Fruit fly (Drosophila melanogaster) whole organism, embryonic: Measurements from ENCODE around the gene CG10467.

Source experiments
- Aef1 ChIP-seq: fragments of 200-800 bp; sonication (Bioruptor generic); IDR thresholded peaks from 3 replicates; pipeline ENCODE4 v1.3.6; 2022; ENCODE audit warnings: missing biosample characterization, missing genetic modification characterization
- Atf6 ChIP-seq: fragments of 200-800 bp; sonication (Bioruptor generic); IDR thresholded peaks from 2 replicates; pipeline ENCODE4 v1.3.6; 2022; ENCODE audit warnings: missing biosample characterization, missing genetic modification characterization
- Blimp-1 ChIP-seq: fragments of 200-800 bp; sonication (Bioruptor generic); optimal IDR thresholded peaks from 3 replicates; lab custom pipeline; 2018; ENCODE audit warnings: missing biosample characterization, missing genetic modification characterization, mild to moderate bottlenecking, moderate library complexity, missing genetic modification reagents
- CG10209 ChIP-seq: fragments of 200-800 bp; sonication (Bioruptor generic); optimal IDR thresholded peaks from 3 replicates; lab custom pipeline; 2017; ENCODE audit warnings: missing biosample characterization, mild to moderate bottlenecking, missing genetic modification characterization, missing genetic modification reagents
- CG10321 ChIP-seq: fragments of 200-800 bp; sonication (Bioruptor generic); IDR thresholded peaks from 2 replicates; pipeline ENCODE4 v1.3.6; 2022; ENCODE audit warnings: missing biosample characterization, missing genetic modification characterization
- CG10366 ChIP-seq: fragments of 200-800 bp; sonication (Bioruptor generic); IDR thresholded peaks from 2 replicates; pipeline ENCODE4 v1.3.6; 2022; ENCODE audit warnings: missing biosample characterization, missing genetic modification characterization
- CG10543 ChIP-seq: fragments of 200-800 bp; sonication (Bioruptor generic); optimal IDR thresholded peaks from 3 replicates; lab custom pipeline; 2017; ENCODE audit warnings: missing biosample characterization, mild to moderate bottlenecking, missing genetic modification characterization, moderate library complexity
- CG10654 ChIP-seq: fragments of 200-800 bp; sonication (Bioruptor generic); optimal IDR thresholded peaks from 2 replicates; lab custom pipeline; 2016; ENCODE audit warnings: missing biosample characterization, missing genetic modification characterization
- CG11085 ChIP-seq: fragments of 200-800 bp; sonication (Bioruptor generic); IDR thresholded peaks from 2 replicates; pipeline ENCODE4 v1.3.6; 2022; ENCODE audit warnings: missing biosample characterization, missing genetic modification characterization
- CG11504 ChIP-seq: fragments of 200-800 bp; sonication (Bioruptor generic); optimal IDR thresholded peaks from 3 replicates; lab custom pipeline; 2019; ENCODE audit warnings: missing biosample characterization, mild to moderate bottlenecking, missing genetic modification characterization, moderate library complexity
- CG11723 ChIP-seq: fragments of 200-800 bp; sonication (Bioruptor generic); optimal IDR thresholded peaks from 2 replicates; lab custom pipeline; 2017; ENCODE audit warnings: missing biosample characterization, mild to moderate bottlenecking, missing genetic modification characterization
- CG12155 ChIP-seq: fragments of 200-800 bp; sonication (Bioruptor generic); optimal IDR thresholded peaks from 3 replicates; lab custom pipeline; 2016; ENCODE audit warnings: missing biosample characterization, missing genetic modification characterization
- CG1602 ChIP-seq: fragments of 200-800 bp; sonication (Bioruptor generic); optimal IDR thresholded peaks from 3 replicates; lab custom pipeline; 2016; ENCODE audit warnings: missing biosample characterization, missing genetic modification characterization
- CG1603 ChIP-seq: fragments of 200-800 bp; sonication (Bioruptor generic); optimal IDR thresholded peaks from 2 replicates; lab custom pipeline; 2019; ENCODE audit warnings: missing biosample characterization, mild to moderate bottlenecking, missing genetic modification characterization, moderate library complexity
- CG2120 ChIP-seq: fragments of 200-800 bp; sonication (Bioruptor generic); optimal IDR thresholded peaks from 3 replicates; lab custom pipeline; 2016; ENCODE audit warnings: missing biosample characterization, missing genetic modification characterization
- CG31441 ChIP-seq: fragments of 200-800 bp; sonication (Bioruptor generic); IDR thresholded peaks from 2 replicates; pipeline ENCODE4 v1.3.6; 2022; ENCODE audit warnings: missing biosample characterization, missing genetic modification characterization
- CG3163 ChIP-seq: fragments of 200-800 bp; sonication (Bioruptor generic); optimal IDR thresholded peaks from 3 replicates; lab custom pipeline; 2016; ENCODE audit warnings: missing biosample characterization, missing genetic modification characterization
- CG4360 ChIP-seq: fragments of 200-800 bp; sonication (Bioruptor generic); IDR thresholded peaks from 2 replicates; pipeline ENCODE4 v1.3.6; 2022; ENCODE audit warnings: missing biosample characterization, missing genetic modification characterization
- CG4424 ChIP-seq: fragments of 200-800 bp; sonication (Bioruptor generic); optimal IDR thresholded peaks from 3 replicates; lab custom pipeline; 2016; ENCODE audit warnings: missing biosample characterization, missing genetic modification characterization
- CG4617 ChIP-seq: fragments of 200-800 bp; sonication (Bioruptor generic); optimal IDR thresholded peaks from 3 replicates; lab custom pipeline; 2016; ENCODE audit warnings: missing biosample characterization, missing genetic modification characterization, borderline replicate concordance
- CG6272 ChIP-seq: fragments of 200-800 bp; sonication (Bioruptor generic); IDR thresholded peaks from 2 replicates; pipeline ENCODE4 v1.3.6; 2022; ENCODE audit warnings: missing biosample characterization, missing genetic modification characterization
- CG7271 ChIP-seq: fragments of 200-800 bp; sonication (Bioruptor generic); optimal IDR thresholded peaks from 2 replicates; lab custom pipeline; 2018; ENCODE audit warnings: missing biosample characterization, mild to moderate bottlenecking, missing genetic modification characterization, moderate library complexity
- CG8089 ChIP-seq: fragments of 200-800 bp; sonication (Bioruptor generic); optimal IDR thresholded peaks from 3 replicates; lab custom pipeline; 2016; ENCODE audit warnings: missing biosample characterization, missing genetic modification characterization
- CTCF ChIP-seq: fragments of 200-800 bp; sonication (Bioruptor generic); optimal IDR thresholded peaks from 2 replicates; lab custom pipeline; 2017; ENCODE audit warnings: missing biosample characterization, mild to moderate bottlenecking, missing genetic modification characterization, moderate library complexity
- CrebB ChIP-seq: fragments of 200-800 bp; sonication (Bioruptor generic); optimal IDR thresholded peaks from 3 replicates; lab custom pipeline; 2018; ENCODE audit warnings: missing biosample characterization, mild to moderate bottlenecking, missing genetic modification characterization
- Ets65A ChIP-seq: fragments of 200-800 bp; sonication (Bioruptor generic); peaks from one replicate; lab custom pipeline; 2016; ENCODE audit warnings: missing biosample characterization, missing genetic modification characterization
- Kr ChIP-seq: fragments of 200-800 bp; sonication (Bioruptor generic); optimal IDR thresholded peaks from 2 replicates; lab custom pipeline; 2017; ENCODE audit warnings: missing biosample characterization, mild to moderate bottlenecking, missing genetic modification characterization
- MTF-1 ChIP-seq: fragments of 200-800 bp; sonication (Bioruptor generic); optimal IDR thresholded peaks from 2 replicates; lab custom pipeline; 2018; ENCODE audit warnings: missing biosample characterization, mild to moderate bottlenecking, missing genetic modification characterization, borderline replicate concordance
- Meics ChIP-seq: fragments of 200-800 bp; sonication (Bioruptor generic); optimal IDR thresholded peaks from 2 replicates; lab custom pipeline; 2017; ENCODE audit warnings: missing biosample characterization, mild to moderate bottlenecking, missing genetic modification characterization
- Rx ChIP-seq: fragments of 200-800 bp; sonication (Bioruptor generic); IDR thresholded peaks from 2 replicates; pipeline ENCODE4 v1.3.6; 2022; ENCODE audit warnings: missing biosample characterization, missing genetic modification characterization
- Sry-δ ChIP-seq: fragments of 200-800 bp; sonication (Bioruptor generic); optimal IDR thresholded peaks from 2 replicates; lab custom pipeline; 2016; ENCODE audit warnings: missing biosample characterization, missing genetic modification characterization
- Tbp ChIP-seq: fragments of >200 bp; optimal IDR thresholded peaks from 2 replicates; lab custom pipeline; 2018; ENCODE audit warnings: missing biosample characterization, missing genetic modification characterization
- al ChIP-seq: fragments of 200-800 bp; sonication (Bioruptor generic); IDR thresholded peaks from 2 replicates; pipeline ENCODE4 v1.3.6; 2022; ENCODE audit warnings: missing biosample characterization, missing genetic modification characterization
- ato ChIP-seq: fragments of 200-800 bp; sonication (Bioruptor generic); IDR thresholded peaks from 2 replicates; pipeline ENCODE4 v1.3.6; 2022; ENCODE audit warnings: missing biosample characterization, missing genetic modification characterization; ENCODE audit not compliant: partially characterized antibody
- caup ChIP-seq: fragments of 200-800 bp; sonication (Bioruptor generic); optimal IDR thresholded peaks from 3 replicates; lab custom pipeline; 2017; ENCODE audit warnings: missing biosample characterization, mild to moderate bottlenecking, missing genetic modification characterization, moderate library complexity; ENCODE audit not compliant: severe bottlenecking
- ci ChIP-seq: fragments of 200-800 bp; sonication (Bioruptor generic); IDR thresholded peaks from 3 replicates; pipeline ENCODE4 v1.3.6; 2022; ENCODE audit warnings: missing biosample characterization, missing genetic modification characterization
- corto ChIP-seq: fragments of 200-800 bp; sonication (Bioruptor generic); optimal IDR thresholded peaks from 2 replicates; lab custom pipeline; 2016; ENCODE audit warnings: missing biosample characterization, mild to moderate bottlenecking, missing genetic modification characterization, moderate library complexity
- crol ChIP-seq: fragments of 200-800 bp; sonication (Bioruptor generic); IDR thresholded peaks from 2 replicates; pipeline ENCODE4 v1.3.6; 2022; ENCODE audit warnings: missing biosample characterization, missing genetic modification characterization
- da ChIP-seq: fragments of 200-800 bp; sonication (Bioruptor generic); optimal IDR thresholded peaks from 2 replicates; lab custom pipeline; 2016; ENCODE audit warnings: missing biosample characterization, missing genetic modification characterization
- dan ChIP-seq: fragments of 200-800 bp; sonication (Bioruptor generic); IDR thresholded peaks from 2 replicates; pipeline ENCODE4 v1.3.6; 2022; ENCODE audit warnings: missing biosample characterization, missing genetic modification characterization
- en ChIP-seq: fragments of 200-800 bp; sonication (Bioruptor generic); optimal IDR thresholded peaks from 2 replicates; lab custom pipeline; 2016; ENCODE audit warnings: missing biosample characterization, missing genetic modification characterization
- ewg ChIP-seq: fragments of 200-800 bp; sonication (Bioruptor generic); optimal IDR thresholded peaks from 3 replicates; lab custom pipeline; 2017; ENCODE audit warnings: mild to moderate bottlenecking, missing biosample characterization, missing genetic modification reagents, missing genetic modification characterization
- schlank ChIP-seq: fragments of 200-800 bp; sonication (Bioruptor generic); optimal IDR thresholded peaks from 2 replicates; lab custom pipeline; 2018; ENCODE audit warnings: missing biosample characterization, mild to moderate bottlenecking, missing genetic modification characterization
- seq ChIP-seq: fragments of 200-800 bp; sonication (Bioruptor generic); IDR thresholded peaks from 2 replicates; pipeline ENCODE4 v1.3.6; 2022; ENCODE audit warnings: missing biosample characterization, missing genetic modification characterization
- sima ChIP-seq: fragments of 200-800 bp; sonication (Bioruptor generic); optimal IDR thresholded peaks from 2 replicates; lab custom pipeline; 2016; ENCODE audit warnings: missing biosample characterization, missing genetic modification characterization
- slp2 ChIP-seq: fragments of 200-800 bp; sonication (Bioruptor generic); optimal IDR thresholded peaks from 2 replicates; lab custom pipeline; 2016; ENCODE audit warnings: missing biosample characterization, missing genetic modification characterization
- sna ChIP-seq: fragments of 200-800 bp; sonication (Bioruptor generic); IDR thresholded peaks from 2 replicates; pipeline ENCODE4 v1.3.6; 2022; ENCODE audit warnings: missing biosample characterization, missing genetic modification characterization; ENCODE audit not compliant: partially characterized antibody
- ttk ChIP-seq: fragments of 200-800 bp; sonication (Bioruptor generic); IDR thresholded peaks from 2 replicates; pipeline ENCODE4 v2.1.2; 2022; ENCODE audit warnings: missing biosample characterization, missing genetic modification characterization
- yki ChIP-seq: fragments of >200 bp; optimal IDR thresholded peaks from 3 replicates; lab custom pipeline; 2018
- zf30C ChIP-seq: fragments of 200-800 bp; sonication (Bioruptor generic); optimal IDR thresholded peaks from 3 replicates; lab custom pipeline; 2018; ENCODE audit warnings: missing biosample characterization, mild to moderate bottlenecking, missing genetic modification characterization

The CG10467 gene

DNA sequence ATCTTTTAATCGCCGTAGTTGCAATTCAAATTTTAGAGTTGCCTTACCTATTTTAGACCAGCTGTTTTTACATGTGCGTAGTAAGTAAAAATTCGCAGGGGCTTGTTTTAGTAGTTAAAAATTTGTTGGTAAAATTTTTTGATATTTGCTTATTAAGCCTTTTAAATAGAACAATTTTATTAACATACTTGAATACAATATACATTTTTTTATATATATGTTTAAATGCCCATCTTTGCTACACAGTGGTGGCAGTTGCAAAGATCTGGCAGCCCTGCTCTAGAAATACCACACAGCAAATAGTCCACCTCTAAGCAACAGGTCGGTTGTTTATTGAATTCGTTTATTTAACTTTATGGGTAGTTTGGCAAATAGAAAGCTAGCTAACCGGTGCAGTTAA lies at the start of gene CG10467, which contains the start of gene loj (continued):
- peak; percentile 98 for TF ChIP-seq al (GFP tag; lab: Robert Waterston, UW)
- TF ChIP-seq CG4617 (GFP tag; lab: Kevin White, UChicago): peak; percentile 97
- peak; percentile 96 for TF ChIP-seq CG12155 (GFP tag; lab: Kevin White, UChicago)
- peak; percentile 96 for TF ChIP-seq CG31441 (GFP tag; lab: Robert Waterston, UW)
- TF ChIP-seq CG11723: peak; percentile 87
- TF ChIP-seq Aef1 (GFP tag; lab: Robert Waterston, UW): peak; percentile 98
- no peak for TF ChIP-seq corto
- TF ChIP-seq seq: peak; percentile 86
- peak; percentile 96 for TF ChIP-seq CG10654
- TF ChIP-seq yki (lab: Kevin White, UChicago): no peak
- peak; percentile 84 for TF ChIP-seq MTF-1 (GFP tag; lab: Kevin White, UChicago)
- TF ChIP-seq dan (GFP tag; lab: Robert Waterston, UW): peak; percentile 94
- TF ChIP-seq CG1602 (GFP tag; lab: Kevin White, UChicago): peak; percentile 98
- TF ChIP-seq sna (GFP tag; lab: Robert Waterston, UW): peak; percentile 84
- peak; percentile 94 for TF ChIP-seq Rx (GFP tag; lab: Robert Waterston, UW)
- TF ChIP-seq CG11504 (tag; lab: Kevin White, UChicago): peak; percentile 95
- TF ChIP-seq Atf6 (GFP tag; lab: Robert Waterston, UW): peak; percentile 93
- peak; percentile 95 for TF ChIP-seq CG10209 (GFP tag; lab: Kevin White, UChicago)
- TF ChIP-seq CG4360: peak; percentile 53
- TF ChIP-seq schlank (tag; lab: Kevin White, UChicago): peak; percentile 64
- TF ChIP-seq CG7271: peak; percentile 94
- peak; percentile 44 for TF ChIP-seq en
- TF ChIP-seq Tbp: no peak
- TF ChIP-seq sima (GFP tag; lab: Kevin White, UChicago): no peak
- peak; percentile 47; the same call in 1 of the 2 replicates for TF ChIP-seq crol (GFP tag; lab: Robert Waterston, UW)
- TF ChIP-seq CTCF (GFP tag; lab: Kevin White, UChicago): peak; percentile 30
- peak; percentile 57; the same call in 1 of the 2 replicates for TF ChIP-seq CG10321 (GFP tag; lab: Robert Waterston, UW)
- TF ChIP-seq CG10366 (GFP tag; lab: Robert Waterston, UW): peak; percentile 97
- peak; percentile 51 for TF ChIP-seq CG1603
- peak; percentile 33 for TF ChIP-seq Kr
- no peak for TF ChIP-seq zf30C (GFP tag; lab: Kevin White, UChicago)

- TF ChIP-seq ci (GFP tag; lab: Robert Waterston, UW) (no peak), Blimp-1 (peak; percentile 25), Ets65A (peak; percentile 85), Sry-δ (GFP tag; lab: Kevin White, UChicago) (no peak), caup (GFP tag; lab: Kevin White, UChicago) (no peak), CrebB (tag; lab: Kevin White, UChicago) (no peak), slp2 (GFP tag; lab: Kevin White, UChicago) (no peak), corto (no peak)
These were observed 48.7 kb upstream of the CG10467 start, which contains the start of gene Lcp65Ad for dm6 chr3L:6143188-6143755. Gene Lcp65Ad, plus strand, starts transcription at chr3L:6143395.

dm6 chr3L:6142313-6142712 lies 47.8 kb upstream of the CG10467 start, which contains the start of gene Cpr65Aw:
Gene Cpr65Aw, minus strand, starts transcription at chr3L:6142413.
- TF ChIP-seq CG4424 (GFP tag; lab: Kevin White, UChicago): no peak
- TF ChIP-seq CG3163 (GFP tag; lab: Kevin White, UChicago): no peak
- no peak for TF ChIP-seq ttk
- no peak for TF ChIP-seq ato (GFP tag; lab: Robert Waterston, UW)
- no peak for TF ChIP-seq ewg (GFP tag; lab: Kevin White, UChicago)
- no peak for TF ChIP-seq CG11085
- no peak for TF ChIP-seq CG8089
- no peak for TF ChIP-seq da (GFP tag; lab: Kevin White, UChicago)
- no peak for TF ChIP-seq Sry-δ (GFP tag; lab: Kevin White, UChicago)
- TF ChIP-seq Meics: no peak
- TF ChIP-seq CG2120 (GFP tag; lab: Kevin White, UChicago): no peak
- no peak for TF ChIP-seq CG10543
- TF ChIP-seq CG6272 (GFP tag; lab: Robert Waterston, UW): no peak
